Worm (Caenorhabditis elegans): Measurements from ENCODE around the gene Y51A2B.4.

Gene Y51A2B.4

ce11 chrV:18350046-18350445 is 38.9 kb downstream of the Y51A2B.4 start, which contains the start of gene C08E8.3:
C08E8.3 (plus strand) TSS chrV:18350129.
- TF ChIP-seq set-16 (GFP tag; IDR thresholded peaks at IDR 0.05) (no peak), gei-8 (GFP tag; optimal IDR thresholded peaks at IDR 0.05) (no peak), F37D6.2 (tag; optimal IDR thresholded peaks at IDR 0.05) (no peak), hif-1 (tag; optimal IDR thresholded peaks at IDR 0.05) (no peak), Y75B8A.6 (GFP tag; IDR thresholded peaks at IDR 0.05) (no peak), aha-1 (tag) (no peak), nhr-6 (tag; optimal IDR thresholded peaks at IDR 0.05) (no peak), zip-2 (tag; optimal IDR thresholded peaks at IDR 0.05) (no peak), unc-62 (GFP tag; optimal IDR thresholded peaks at IDR 0.05 in 1 of 2) (peak in 1 of 2 experiments; percentile 81), unc-62 (tag; optimal IDR thresholded peaks at IDR 0.05) (no peak)

ce11 chrV:18346080-18346479 is 42.9 kb downstream of the Y51A2B.4 start:
- TF ChIP-seq skn-1 (tag; optimal IDR thresholded peaks at IDR 0.05) (no peak), fos-1 (tag; optimal IDR thresholded peaks at IDR 0.05) (peak; percentile 80), php-3 (GFP tag; IDR thresholded peaks at IDR 0.05) (peak; percentile 98), nhr-48 (tag; optimal IDR thresholded peaks at IDR 0.05) (peak; percentile 87), nhr-10 (tag; optimal IDR thresholded peaks at IDR 0.05) (peak; percentile 49), hlh-11 (tag; optimal IDR thresholded peaks at IDR 0.05) (peak; percentile 97), nhr-102 (tag; optimal IDR thresholded peaks at IDR 0.05) (peak; percentile 94), daf-16 (GFP tag; optimal IDR thresholded peaks at IDR 0.05) (peak in 1 of 2 experiments; percentile 72), daf-16 (tag; optimal IDR thresholded peaks at IDR 0.05) (peak; percentile 99), nhr-28 (tag; optimal IDR thresholded peaks at IDR 0.05) (peak; percentile 100), T20F7.1 (GFP tag; optimal IDR thresholded peaks at IDR 0.05) (no peak), nhr-11 (tag; optimal IDR thresholded peaks at IDR 0.05) (no peak), nhr-77 (tag; optimal IDR thresholded peaks at IDR 0.05) (peak; percentile 98), lin-13 (GFP tag; optimal IDR thresholded peaks at IDR 0.05) (peak; percentile 77), hlh-30 (tag; optimal IDR thresholded peaks at IDR 0.05; ENCODE audit: insufficient read depth) (peak; percentile 87), R02D3.7 (tag; optimal IDR thresholded peaks at IDR 0.05) (no peak), pqm-1 (tag; optimal IDR thresholded peaks at IDR 0.05) (peak; percentile 100), aly-2 (tag; optimal IDR thresholded peaks at IDR 0.05) (no peak), unc-39 (tag; optimal IDR thresholded peaks at IDR 0.05) (no peak), dmd-6 (GFP tag; IDR thresholded peaks at IDR 0.05) (peak; percentile 100), cey-2 (tag; optimal IDR thresholded peaks at IDR 0.05; ENCODE audit: borderline replicate concordance, insufficient read depth) (peak; percentile 95), mep-1 (tag; optimal IDR thresholded peaks at IDR 0.05) (peak; percentile 80), mes-2 (tag; optimal IDR thresholded peaks at IDR 0.05; ENCODE audit: poor library complexity, severe bottlenecking) (no peak), ceh-20 (GFP tag; IDR thresholded peaks at IDR 0.05) (peak; percentile 76), hif-1 (tag; optimal IDR thresholded peaks at IDR 0.05) (peak in 1 of 2 experiments; percentile 52), aha-1 (tag) (peak; percentile 80), dve-1 (tag; optimal IDR thresholded peaks at IDR 0.05; ENCODE audit: insufficient read depth) (peak; percentile 99), tra-1 (GFP tag; IDR thresholded peaks at IDR 0.05) (peak; percentile 99), mdl-1 (tag; optimal IDR thresholded peaks at IDR 0.05) (peak in 1 of 2 experiments; percentile 75), snpc-4 (tag; optimal IDR thresholded peaks at IDR 0.05) (no peak), mdt-29 (GFP tag; IDR thresholded peaks at IDR 0.05) (peak; percentile 56; the same call in 1 of the 2 replicates), dpl-1 (GFP tag; optimal IDR thresholded peaks at IDR 0.05) (peak; percentile 12), duxl-1 (tag; optimal IDR thresholded peaks at IDR 0.05; ENCODE audit: poor library complexity) (peak; percentile 73), unc-62 (GFP tag; optimal IDR thresholded peaks at IDR 0.05 in 1 of 2) (peak in 1 of 2 experiments; percentile 78), unc-62 (tag; optimal IDR thresholded peaks at IDR 0.05) (no peak), mxl-3 (GFP tag; optimal IDR thresholded peaks at IDR 0.05) (peak; percentile 91), lsy-2 (tag; optimal IDR thresholded peaks at IDR 0.05) (peak in 1 of 2 experiments; percentile 81), nhr-41 (GFP tag; IDR thresholded peaks at IDR 0.05) (peak; percentile 36; the same call in 1 of the 2 replicates), nhr-6 (tag; optimal IDR thresholded peaks at IDR 0.05) (peak; percentile 74), nhr-76 (tag; optimal IDR thresholded peaks at IDR 0.05) (peak; percentile 13), jun-1 (tag; optimal IDR thresholded peaks at IDR 0.05) (peak; percentile 77), ztf-7 (tag; optimal IDR thresholded peaks at IDR 0.05) (peak; percentile 34), gei-8 (GFP tag; optimal IDR thresholded peaks at IDR 0.05) (peak; percentile 39), pha-4 (GFP tag; IDR thresholded peaks at IDR 0.05) (peak; percentile 57; the same call in 1 of the 2 replicates), pha-4 (tag; optimal IDR thresholded peaks at IDR 0.05) (no peak)
